Fruit fly (Drosophila melanogaster) whole organism, embryonic: ENCODE measurements around the gene Prp31.

Experiments used
- Asciz ChIP-seq: fragments of 200-800 bp; sonication (Bioruptor generic); optimal IDR thresholded peaks from 2 replicates; lab custom pipeline; 2017; ENCODE audit warnings: missing biosample characterization, mild to moderate bottlenecking, missing genetic modification characterization, missing genetic modification reagents
- B-H1 ChIP-seq: fragments of 200-800 bp; sonication (Bioruptor generic); IDR thresholded peaks from 3 replicates; pipeline ENCODE4 v1.3.6; 2022; ENCODE audit warnings: missing biosample characterization, missing genetic modification characterization
- BEAF-32 ChIP-seq: fragments of 200-800 bp; sonication (Bioruptor generic); optimal IDR thresholded peaks from 3 replicates; lab custom pipeline; 2017; ENCODE audit warnings: missing biosample characterization, missing genetic modification characterization, mild to moderate bottlenecking, moderate library complexity, missing genetic modification reagents
- CG11247 ChIP-seq: fragments of 200-800 bp; sonication (Bioruptor generic); IDR thresholded peaks from 2 replicates; pipeline ENCODE4 v1.3.6; 2022; ENCODE audit warnings: missing biosample characterization, missing genetic modification characterization
- CG11398 ChIP-seq: fragments of 200-800 bp; sonication (Bioruptor generic); optimal IDR thresholded peaks from 2 replicates; lab custom pipeline; 2016; ENCODE audit warnings: missing biosample characterization, missing genetic modification characterization
- CG14014 ChIP-seq: fragments of 200-800 bp; sonication (Bioruptor generic); IDR thresholded peaks from 2 replicates; pipeline ENCODE4 v1.3.6; 2022; ENCODE audit warnings: missing biosample characterization, missing genetic modification characterization
- CG1603 ChIP-seq: fragments of 200-800 bp; sonication (Bioruptor generic); optimal IDR thresholded peaks from 2 replicates; lab custom pipeline; 2019; ENCODE audit warnings: missing biosample characterization, mild to moderate bottlenecking, missing genetic modification characterization, moderate library complexity
- CG16815 ChIP-seq: fragments of 200-800 bp; sonication (Bioruptor generic); optimal IDR thresholded peaks from 3 replicates; lab custom pipeline; 2017; ENCODE audit warnings: missing biosample characterization, mild to moderate bottlenecking, missing genetic modification characterization
- CG17359 ChIP-seq: fragments of 200-800 bp; sonication (Bioruptor generic); optimal IDR thresholded peaks from 3 replicates; lab custom pipeline; 2018; ENCODE audit warnings: missing biosample characterization, mild to moderate bottlenecking, missing genetic modification characterization, moderate library complexity
- CG17829 ChIP-seq: fragments of 200-800 bp; optimal IDR thresholded peaks from 2 replicates; lab custom pipeline; 2019; ENCODE audit warnings: missing biosample characterization, mild to moderate bottlenecking, missing genetic modification characterization, moderate library complexity
- CG18262 ChIP-seq: fragments of 200-800 bp; optimal IDR thresholded peaks from 3 replicates; lab custom pipeline; 2019; ENCODE audit warnings: missing biosample characterization, mild to moderate bottlenecking, missing genetic modification characterization, moderate library complexity
- CG34224 ChIP-seq: fragments of 200-800 bp; sonication (Bioruptor generic); IDR thresholded peaks from 3 replicates; pipeline ENCODE4 v1.3.6; 2022; ENCODE audit warnings: missing biosample characterization, missing genetic modification characterization; ENCODE audit not compliant: partially characterized antibody
- CG42726 ChIP-seq: fragments of 200-800 bp; sonication (Bioruptor generic); IDR thresholded peaks from 2 replicates; pipeline ENCODE4 v1.3.6; 2022; ENCODE audit warnings: missing biosample characterization, missing genetic modification characterization; ENCODE audit not compliant: partially characterized antibody
- CG4617 ChIP-seq: fragments of 200-800 bp; sonication (Bioruptor generic); optimal IDR thresholded peaks from 3 replicates; lab custom pipeline; 2016; ENCODE audit warnings: missing biosample characterization, missing genetic modification characterization, borderline replicate concordance
- CG7987 ChIP-seq: fragments of 200-800 bp; sonication (Bioruptor generic); optimal IDR thresholded peaks from 2 replicates; lab custom pipeline; 2018; ENCODE audit warnings: missing biosample characterization, mild to moderate bottlenecking, missing genetic modification characterization, moderate library complexity
- CG8765 ChIP-seq: fragments of 200-800 bp; sonication (Bioruptor generic); IDR thresholded peaks from 2 replicates; pipeline ENCODE4 v1.3.6; 2022; ENCODE audit warnings: missing biosample characterization, missing genetic modification characterization
- CG9817 ChIP-seq: fragments of 200-800 bp; sonication (Bioruptor generic); optimal IDR thresholded peaks from 2 replicates; lab custom pipeline; 2018; ENCODE audit warnings: missing biosample characterization, mild to moderate bottlenecking, missing genetic modification characterization, moderate library complexity
- CTCF ChIP-seq: fragments of 200-800 bp; sonication (Bioruptor generic); optimal IDR thresholded peaks from 2 replicates; lab custom pipeline; 2017; ENCODE audit warnings: missing biosample characterization, mild to moderate bottlenecking, missing genetic modification characterization, moderate library complexity
- CoRest ChIP-seq: fragments of 200-800 bp; sonication (Bioruptor generic); optimal IDR thresholded peaks from 3 replicates; lab custom pipeline; 2018; ENCODE audit warnings: missing biosample characterization, mild to moderate bottlenecking, missing genetic modification characterization, moderate library complexity
- Dbx ChIP-seq: fragments of 200-800 bp; sonication (Bioruptor generic); IDR thresholded peaks from 3 replicates; pipeline ENCODE4 v1.3.6; 2022; ENCODE audit warnings: missing biosample characterization, missing genetic modification characterization
- Dek ChIP-seq: fragments of 200-800 bp; sonication (Bioruptor generic); optimal IDR thresholded peaks from 3 replicates; lab custom pipeline; 2019; ENCODE audit warnings: missing biosample characterization, mild to moderate bottlenecking, missing genetic modification characterization, moderate library complexity
- Dll ChIP-seq: fragments of 200-800 bp; sonication (Bioruptor generic); IDR thresholded peaks from 4 replicates; pipeline ENCODE4 v1.3.6; 2022; ENCODE audit warnings: missing biosample characterization, missing genetic modification characterization; ENCODE audit not compliant: partially characterized antibody
- Drgx ChIP-seq: fragments of 200-800 bp; sonication (Bioruptor generic); IDR thresholded peaks from 2 replicates; pipeline ENCODE4 v1.3.6; 2022; ENCODE audit warnings: missing biosample characterization, missing genetic modification characterization
- E2f2 ChIP-seq: fragments of 200-800 bp; sonication (Bioruptor generic); IDR thresholded peaks from 2 replicates; pipeline ENCODE4 v1.3.6; 2022; ENCODE audit warnings: missing biosample characterization, missing genetic modification characterization
- HLH3B ChIP-seq: fragments of 200-800 bp; sonication (Bioruptor generic); IDR thresholded peaks from 2 replicates; pipeline ENCODE4 v1.3.6; 2022; ENCODE audit warnings: missing biosample characterization, missing genetic modification characterization
- MESR4 ChIP-seq: fragments of 200-800 bp; sonication (Bioruptor generic); optimal IDR thresholded peaks from 2 replicates; lab custom pipeline; 2018; ENCODE audit warnings: missing biosample characterization, mild to moderate bottlenecking, missing genetic modification characterization, moderate library complexity
- Max ChIP-seq: fragments of 200-800 bp; sonication (Bioruptor generic); optimal IDR thresholded peaks from 2 replicates; lab custom pipeline; 2016; ENCODE audit warnings: missing biosample characterization, mild to moderate bottlenecking, missing genetic modification characterization
- Optix ChIP-seq: fragments of 200-800 bp; sonication (Bioruptor generic); IDR thresholded peaks from 3 replicates; pipeline ENCODE4 v1.3.6; 2022; ENCODE audit warnings: missing biosample characterization, missing genetic modification characterization
- PHDP ChIP-seq: fragments of 200-800 bp; sonication (Bioruptor generic); optimal IDR thresholded peaks from 3 replicates; lab custom pipeline; 2018; ENCODE audit warnings: missing biosample characterization, mild to moderate bottlenecking, missing genetic modification characterization, moderate library complexity
- Rfx ChIP-seq: fragments of 200-800 bp; sonication (Bioruptor generic); IDR thresholded peaks from 2 replicates; pipeline ENCODE4 v1.3.6; 2022; ENCODE audit warnings: missing biosample characterization, missing genetic modification characterization
- YL-1 ChIP-seq: fragments of 200-800 bp; sonication (Bioruptor generic); optimal IDR thresholded peaks from 3 replicates; lab custom pipeline; 2017; ENCODE audit warnings: missing biosample characterization, mild to moderate bottlenecking, missing genetic modification characterization
- ato ChIP-seq: fragments of 200-800 bp; sonication (Bioruptor generic); IDR thresholded peaks from 2 replicates; pipeline ENCODE4 v1.3.6; 2022; ENCODE audit warnings: missing biosample characterization, missing genetic modification characterization; ENCODE audit not compliant: partially characterized antibody
- bcd ChIP-seq: fragments of 200-800 bp; sonication (Bioruptor generic); optimal IDR thresholded peaks from 2 replicates; lab custom pipeline; 2017; ENCODE audit warnings: missing biosample characterization, mild to moderate bottlenecking, missing genetic modification characterization
- chm ChIP-seq: fragments of 200-800 bp; sonication (Bioruptor generic); IDR thresholded peaks from 2 replicates; pipeline ENCODE4 v1.3.6; 2022; ENCODE audit warnings: missing biosample characterization, missing genetic modification characterization
- ci ChIP-seq: fragments of 200-800 bp; sonication (Bioruptor generic); IDR thresholded peaks from 3 replicates; pipeline ENCODE4 v1.3.6; 2022; ENCODE audit warnings: missing biosample characterization, missing genetic modification characterization
- crp ChIP-seq, 2 experiments: fragments of 200-800 bp; sonication (Bioruptor generic); optimal IDR thresholded peaks; 2 replicates in 1 of 2; 3 replicates in 1 of 2; lab custom pipeline; 2017; ENCODE audit warnings: missing biosample characterization in 2 of 2, missing genetic modification characterization in 2 of 2, mild to moderate bottlenecking in 1 of 2, moderate library complexity in 1 of 2
- emc ChIP-seq: fragments of 200-800 bp; sonication (Bioruptor generic); optimal IDR thresholded peaks from 2 replicates; lab custom pipeline; 2016; ENCODE audit warnings: missing biosample characterization, missing genetic modification characterization
- exex ChIP-seq: fragments of 200-800 bp; sonication (Bioruptor generic); optimal IDR thresholded peaks from 4 replicates; lab custom pipeline; 2018; ENCODE audit warnings: missing biosample characterization, mild to moderate bottlenecking, missing genetic modification characterization, moderate library complexity
- gfzf ChIP-seq: fragments of 200-800 bp; sonication (Bioruptor generic); optimal IDR thresholded peaks from 2 replicates; lab custom pipeline; 2016; ENCODE audit warnings: missing biosample characterization, mild to moderate bottlenecking, missing genetic modification characterization, moderate library complexity
- grau ChIP-seq: fragments of 200-800 bp; optimal IDR thresholded peaks from 3 replicates; lab custom pipeline; 2019; ENCODE audit warnings: missing biosample characterization, mild to moderate bottlenecking, missing genetic modification characterization, moderate library complexity
- ind ChIP-seq: fragments of 200-800 bp; sonication (Bioruptor generic); optimal IDR thresholded peaks from 3 replicates; lab custom pipeline; 2016; ENCODE audit warnings: missing biosample characterization, missing genetic modification characterization
- lilli ChIP-seq: fragments of 200-800 bp; sonication (Bioruptor generic); optimal IDR thresholded peaks from 3 replicates; lab custom pipeline; 2016; ENCODE audit warnings: missing biosample characterization, missing genetic modification characterization
- nmo ChIP-seq: fragments of 200-800 bp; sonication (Bioruptor generic); optimal IDR thresholded peaks from 2 replicates; lab custom pipeline; 2018; ENCODE audit warnings: missing biosample characterization, mild to moderate bottlenecking, missing genetic modification characterization, moderate library complexity
- repo ChIP-seq: fragments of 200-800 bp; sonication (Bioruptor generic); optimal IDR thresholded peaks from 2 replicates; lab custom pipeline; 2016; ENCODE audit warnings: missing biosample characterization, missing genetic modification characterization
- slbo ChIP-seq: fragments of 200-800 bp; sonication (Bioruptor generic); IDR thresholded peaks from 2 replicates; pipeline ENCODE4 v1.3.6; 2022; ENCODE audit warnings: missing biosample characterization, missing genetic modification characterization
- tgo ChIP-seq: fragments of 200-800 bp; sonication (Bioruptor generic); IDR thresholded peaks from 3 replicates; pipeline ENCODE4 v1.3.6; 2022; ENCODE audit warnings: missing biosample characterization, missing genetic modification characterization
- tin ChIP-seq: fragments of 200-800 bp; sonication (Bioruptor generic); optimal IDR thresholded peaks from 3 replicates; lab custom pipeline; 2016; ENCODE audit warnings: missing biosample characterization, missing genetic modification characterization
- trh ChIP-seq: fragments of 200-800 bp; sonication (Bioruptor generic); optimal IDR thresholded peaks from 2 replicates; lab custom pipeline; 2016; ENCODE audit warnings: missing biosample characterization, missing genetic modification characterization
- tup ChIP-seq: fragments of 200-800 bp; sonication (Bioruptor generic); optimal IDR thresholded peaks from 2 replicates; lab custom pipeline; 2016; ENCODE audit warnings: missing biosample characterization, mild to moderate bottlenecking, missing genetic modification characterization, moderate library complexity
- vvl ChIP-seq: fragments of 200-800 bp; sonication (Bioruptor generic); IDR thresholded peaks from 2 replicates; pipeline ENCODE4 v1.3.6; 2022; ENCODE audit warnings: missing biosample characterization, missing genetic modification characterization

Gene Prp31

dm6 chr3L:15161549-15161948 is 2.6 kb downstream of the Prp31 start, which contains the start of gene CG6878:
TSS of gene CG6878 (plus strand) at chr3L:15161817.
- TF ChIP-seq tup (GFP tag; lab: Kevin White, UChicago), result no peak
- no peak for TF ChIP-seq HLH3B (GFP tag; lab: Robert Waterston, UW)
- TF ChIP-seq Asciz, result no peak
- TF ChIP-seq CG9817 (tag; lab: Kevin White, UChicago), result peak; percentile 29
- TF ChIP-seq Drgx (GFP tag; lab: Robert Waterston, UW), result no peak
- TF ChIP-seq CTCF, result peak; percentile 97
- TF ChIP-seq CG11247, result no peak
- no peak; the same call in 3 of the 4 replicates for TF ChIP-seq Dll (GFP tag; lab: Robert Waterston, UW)
- peak; percentile 14; the same call in 1 of the 2 replicates for TF ChIP-seq slbo (GFP tag; lab: Robert Waterston, UW)
- TF ChIP-seq MESR4 (GFP tag; lab: Kevin White, UChicago), result peak; percentile 79
- peak; percentile 21 for TF ChIP-seq CG18262 (tag; lab: Kevin White, UChicago)
- no peak for TF ChIP-seq Optix
- TF ChIP-seq CG11398 (GFP tag; lab: Kevin White, UChicago), result no peak
- peak; percentile 43 for TF ChIP-seq BEAF-32 (GFP tag; lab: Kevin White, UChicago)
- peak; percentile 39 for TF ChIP-seq Dek (tag; lab: Kevin White, UChicago)
- no peak for TF ChIP-seq tin (GFP tag; lab: Kevin White, UChicago)
- peak in 1 of 2 experiments; percentile 76 for TF ChIP-seq crp (GFP tag; optimal IDR thresholded peaks at IDR 0.05; lab: Kevin White, UChicago)
- TF ChIP-seq ci (GFP tag; lab: Robert Waterston, UW), result peak; percentile 65; the same call in 1 of the 3 replicates
- no peak for TF ChIP-seq emc (GFP tag; lab: Kevin White, UChicago)
- TF ChIP-seq chm (GFP tag; lab: Robert Waterston, UW), result no peak
- TF ChIP-seq bcd (GFP tag; lab: Kevin White, UChicago), result peak; percentile 8
- no peak for TF ChIP-seq tgo
- no peak for TF ChIP-seq exex
- TF ChIP-seq B-H1 (GFP tag; lab: Robert Waterston, UW), result no peak
- TF ChIP-seq Max, result peak; percentile 3
- peak; percentile 67 for TF ChIP-seq CG4617 (GFP tag; lab: Kevin White, UChicago)
- peak; percentile 61 for TF ChIP-seq CG1603 (tag; lab: Kevin White, UChicago)
- TF ChIP-seq CG42726 (GFP tag; lab: Robert Waterston, UW), result no peak
- TF ChIP-seq CoRest, result peak; percentile 47
- 0 out of 3 replicates have a peak, but pooled peaks have one; percentile 31 for TF ChIP-seq Dbx (GFP tag; lab: Robert Waterston, UW)
- peak; percentile 28 for TF ChIP-seq lilli (GFP tag; lab: Kevin White, UChicago)
- TF ChIP-seq vvl, result peak; percentile 45
- no peak for TF ChIP-seq repo
- TF ChIP-seq YL-1 (GFP tag; lab: Kevin White, UChicago), result peak; percentile 86
- TF ChIP-seq E2f2, result peak; percentile 97
- no peak for TF ChIP-seq CG16815
- peak; percentile 38 for TF ChIP-seq CG17829 (tag; lab: Kevin White, UChicago)
- TF ChIP-seq gfzf (GFP tag; lab: Kevin White, UChicago), result peak; percentile 6
- peak; percentile 38 for TF ChIP-seq grau (tag; lab: Kevin White, UChicago)
- TF ChIP-seq CG17359 (tag; lab: Kevin White, UChicago), result peak; percentile 44
- peak; percentile 56 for TF ChIP-seq CG7987 (GFP tag; lab: Kevin White, UChicago)
- peak; percentile 42 for TF ChIP-seq PHDP (tag; lab: Kevin White, UChicago)
- TF ChIP-seq CG34224 (GFP tag; lab: Robert Waterston, UW), result 0 out of 3 replicates have a peak, but pooled peaks have one; percentile 29
- peak; percentile 43 for TF ChIP-seq nmo
- no peak for TF ChIP-seq CG8765 (GFP tag; lab: Robert Waterston, UW)
- no peak for TF ChIP-seq ind
- peak; percentile 24; the same call in 1 of the 2 replicates for TF ChIP-seq CG14014 (GFP tag; lab: Robert Waterston, UW)
- peak; percentile 61 for TF ChIP-seq Rfx (GFP tag; lab: Robert Waterston, UW)
- TF ChIP-seq trh (GFP tag; lab: Kevin White, UChicago), result no peak
- peak; percentile 28; the same call in 1 of the 2 replicates for TF ChIP-seq ato
